Worm (Caenorhabditis elegans): Measurements from ENCODE around the gene nmy-3.
"Not testable (repeated sequence)": the region's sequence is repeated elsewhere in the genome, so short reads cannot be mapped to it uniquely, and the experiment has no call there.

Gene nmy-3

ce11 chrIV:9312827-9313226 is 38.5 kb downstream of the nmy-3 start, which contains the start of gene F49C12.7:
F49C12.7 (minus strand) TSS chrIV:9312927.
- TF ChIP-seq pax-1 (tag; optimal IDR thresholded peaks at IDR 0.05); ceh-45 (GFP tag; IDR thresholded peaks at IDR 0.05); eyg-1 (tag; optimal IDR thresholded peaks at IDR 0.05): not testable (repeated sequence)

ce11 chrIV:9316068-9316681 is 41.9 kb downstream of the nmy-3 start, which contains the start of the genes F49C12.9 and rpn-7:
F49C12.9 (minus strand) TSS chrIV:9316215.
rpn-7 (plus strand) TSS chrIV:9316631.
- no peak for TF ChIP-seq ceh-9 (tag; optimal IDR thresholded peaks at IDR 0.05)
- TF ChIP-seq rnt-1 (tag; optimal IDR thresholded peaks at IDR 0.05) = peak; percentile 42
- no peak for TF ChIP-seq pag-3 (tag; optimal IDR thresholded peaks at IDR 0.05; ENCODE audit: borderline replicate concordance)
- no peak for TF ChIP-seq pros-1 (tag; optimal IDR thresholded peaks at IDR 0.05)
- TF ChIP-seq odd-2 (tag; optimal IDR thresholded peaks at IDR 0.05) = peak; percentile 31
- no peak for TF ChIP-seq mec-3 (tag; optimal IDR thresholded peaks at IDR 0.05; ENCODE audit: borderline replicate concordance)
- no peak for TF ChIP-seq hlh-13 (GFP tag; optimal IDR thresholded peaks at IDR 0.05)
- TF ChIP-seq tbx-2 (tag; optimal IDR thresholded peaks at IDR 0.05) = peak; percentile 79
- peak; percentile 72 for TF ChIP-seq sox-2 (GFP tag; IDR thresholded peaks at IDR 0.05)
- no peak for TF ChIP-seq elt-4 (tag; optimal IDR thresholded peaks at IDR 0.05)
- TF ChIP-seq ceh-34 (tag; optimal IDR thresholded peaks at IDR 0.05) = peak; percentile 68
- TF ChIP-seq hlh-30 (tag; optimal IDR thresholded peaks at IDR 0.05; ENCODE audit: insufficient read depth) = no peak
- peak; percentile 55 for TF ChIP-seq unc-86 (tag; optimal IDR thresholded peaks at IDR 0.05)
- no peak for TF ChIP-seq dve-1 (tag; optimal IDR thresholded peaks at IDR 0.05)
- TF ChIP-seq sdc-2 (tag; optimal IDR thresholded peaks at IDR 0.05) = no peak
- TF ChIP-seq sox-4 (tag; optimal IDR thresholded peaks at IDR 0.05) = no peak
- TF ChIP-seq nhr-232 (tag; optimal IDR thresholded peaks at IDR 0.05) = peak; percentile 72
- TF ChIP-seq unc-42 (tag; optimal IDR thresholded peaks at IDR 0.05) = peak; percentile 65
- no peak for TF ChIP-seq fkh-10 (GFP tag; optimal IDR thresholded peaks at IDR 0.05)
- peak; percentile 73 for TF ChIP-seq ttx-3 (tag; optimal IDR thresholded peaks at IDR 0.05)
- peak; percentile 19 for TF ChIP-seq lim-6 (tag; optimal IDR thresholded peaks at IDR 0.05)
- TF ChIP-seq K09A11.1 (tag; optimal IDR thresholded peaks at IDR 0.05; ENCODE audit: insufficient read depth) = peak; percentile 81
- TF ChIP-seq F13H6.1 (tag; optimal IDR thresholded peaks at IDR 0.05) = peak; percentile 35
- TF ChIP-seq npax-4 (tag; optimal IDR thresholded peaks at IDR 0.05) = peak; percentile 5
- no peak for TF ChIP-seq pqm-1 (tag; optimal IDR thresholded peaks at IDR 0.05)
- peak; percentile 49 for TF ChIP-seq ztf-16 (tag; optimal IDR thresholded peaks at IDR 0.05)
- no peak for TF ChIP-seq ets-4 (tag; optimal IDR thresholded peaks at IDR 0.05)
- no peak for TF ChIP-seq tbx-7 (tag; optimal IDR thresholded peaks at IDR 0.05)
- TF ChIP-seq zip-5 (tag; optimal IDR thresholded peaks at IDR 0.05) = peak; percentile 44
- TF ChIP-seq pax-1 (tag; optimal IDR thresholded peaks at IDR 0.05) = no peak
- peak; percentile 24 for TF ChIP-seq syd-9 (tag; optimal IDR thresholded peaks at IDR 0.05)
- TF ChIP-seq madf-2 (tag; optimal IDR thresholded peaks at IDR 0.05) = no peak
- TF ChIP-seq C38D4.7 (GFP tag; optimal IDR thresholded peaks at IDR 0.05) = peak; percentile 61
- no peak for TF ChIP-seq unc-3 (GFP tag; conservative IDR thresholded peaks at IDR 0.05)
- peak; percentile 62 for TF ChIP-seq unc-3 (tag; optimal IDR thresholded peaks at IDR 0.05)
- TF ChIP-seq ceh-24 (tag; optimal IDR thresholded peaks at IDR 0.05) = no peak
- peak; percentile 9 for TF ChIP-seq K02D7.2 (tag; optimal IDR thresholded peaks at IDR 0.05)
- TF ChIP-seq nfya-1 (tag; optimal IDR thresholded peaks at IDR 0.05) = peak; percentile 64
- peak; percentile 25 for TF ChIP-seq lin-11 (tag; optimal IDR thresholded peaks at IDR 0.05)
- TF ChIP-seq hlh-6 (tag; optimal IDR thresholded peaks at IDR 0.05) = peak; percentile 51
- peak; percentile 42 for TF ChIP-seq pha-2 (tag; optimal IDR thresholded peaks at IDR 0.05)
- TF ChIP-seq ref-2 (tag; optimal IDR thresholded peaks at IDR 0.05) = peak; percentile 22
- TF ChIP-seq ceh-14 (tag; optimal IDR thresholded peaks at IDR 0.05) = peak; percentile 73
- no peak for TF ChIP-seq dmd-4 (tag; optimal IDR thresholded peaks at IDR 0.05; ENCODE audit: borderline replicate concordance)
- TF ChIP-seq Y22D7AL.16 (tag; optimal IDR thresholded peaks at IDR 0.05) = no peak
- peak; percentile 13 for TF ChIP-seq T23F11.4 (GFP tag; optimal IDR thresholded peaks at IDR 0.05)
- TF ChIP-seq nhr-11 (tag; optimal IDR thresholded peaks at IDR 0.05) = no peak
- TF ChIP-seq ceh-30 (tag; optimal IDR thresholded peaks at IDR 0.05) = no peak
- TF ChIP-seq ceh-45 (GFP tag; IDR thresholded peaks at IDR 0.05) = 0 out of 2 replicates have a peak, but pooled peaks have one; percentile 42
